Worm (Caenorhabditis elegans) whole organism, mixed stage, embryonic: Measurements from ENCODE around the gene Y54G11A.1.

Source experiments
- blmp-1 ChIP-seq: fragments of 150-350 bp; optimal IDR thresholded peaks from 2 replicates; lab custom pipeline; 2014; ENCODE audit warnings: missing biosample characterization, missing genetic modification characterization
- ham-2 ChIP-seq: fragments of 200-800 bp; sonication (Bioruptor generic); optimal IDR thresholded peaks from 2 replicates; lab custom pipeline; 2018; ENCODE audit warnings: mild to moderate bottlenecking, missing genetic modification characterization, missing compliant biosample characterization
- lin-13 ChIP-seq: fragments of 150-350 bp; optimal IDR thresholded peaks from 2 replicates; lab custom pipeline; 2014; ENCODE audit warnings: missing biosample characterization, missing genetic modification characterization
- mep-1 ChIP-seq: fragments of 150-350 bp; optimal IDR thresholded peaks from 2 replicates; lab custom pipeline; 2017; ENCODE audit warnings: missing biosample characterization, missing genetic modification reagents, missing genetic modification characterization, inconsistent platforms
- unc-120 ChIP-seq: sonication (generic microtip); optimal IDR thresholded peaks from 2 replicates; lab custom pipeline; 2017; ENCODE audit warnings: missing genetic modification characterization, missing compliant biosample characterization; ENCODE audit not compliant: poor library complexity, severe bottlenecking
- unc-62 ChIP-seq: fragments of 150-350 bp; optimal IDR thresholded peaks from 2 replicates; lab custom pipeline; 2014; ENCODE audit warnings: missing biosample characterization, missing genetic modification reagents, missing genetic modification characterization

ce11 chrII:14230075-14230474 is 38.9 kb downstream of the Y54G11A.1 start:
- TF ChIP-seq lin-13 (tag; lab: Kevin White, UChicago) (no peak), unc-120 (tag; lab: Kevin White, UChicago) (no peak), ham-2 (GFP tag; lab: Kevin White, UChicago) (no peak), mep-1 (tag; lab: Kevin White, UChicago) (no peak), blmp-1 (no peak), unc-62 (GFP tag; lab: Kevin White, UChicago) (no peak)
